Fruit fly (Drosophila melanogaster): Measurements from ENCODE around the gene CG45064.
A peak's percentile ranks its signal among the peaks of the same experiment; 100 is the strongest.

DNA sequence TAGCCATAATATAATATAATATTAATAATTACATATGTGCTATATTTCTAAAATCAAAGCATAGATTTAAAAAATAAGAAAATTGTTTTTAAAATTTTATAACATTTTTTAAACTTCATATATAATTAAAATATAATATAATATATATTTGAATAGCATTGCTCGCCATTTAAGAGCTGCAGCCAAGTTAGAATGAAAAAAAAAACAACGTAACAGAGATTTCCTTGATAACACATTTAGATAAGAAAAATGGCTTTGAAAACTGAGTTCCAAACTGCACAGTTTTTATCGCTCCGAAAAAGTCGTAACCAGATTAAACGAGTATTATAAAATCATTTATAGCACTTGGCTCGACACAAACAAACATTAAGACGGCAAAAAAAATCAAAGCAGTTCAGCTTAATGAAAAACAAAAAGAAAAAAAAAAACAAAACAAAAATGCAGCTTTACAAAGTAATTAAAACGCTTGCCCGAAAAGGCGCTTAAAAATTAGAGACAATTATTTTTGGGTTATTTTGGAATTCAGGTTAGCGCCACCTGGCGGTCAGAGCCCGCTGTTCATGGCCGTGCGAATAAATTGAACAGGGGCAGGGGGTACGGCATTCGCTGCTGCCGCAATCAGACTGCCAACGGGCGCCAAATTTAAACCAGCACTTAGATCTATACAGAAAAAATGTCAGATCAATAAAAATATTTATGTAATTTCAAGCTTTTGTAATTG is 27.4 kb upstream of the CG45064 start, which contains the start of gene fiz:
- TF ChIP-seq CG8478 (optimal IDR thresholded peaks at IDR 0.05): no peak
- TF ChIP-seq CTCF (optimal IDR thresholded peaks at IDR 0.05): peak; percentile 69 to 83

Data from S2 (cell line).